Worm (Caenorhabditis elegans) whole organism, midembryonic: ENCODE measurements around the gene F53F1.4.

Source experiments
- T22C8.4 ChIP-seq: fragments of 200-800 bp; sonication (Bioruptor generic); IDR thresholded peaks from 2 replicates; pipeline ENCODE4 v1.3.6; 2022; ENCODE audit warnings: missing genetic modification characterization, missing compliant biosample characterization
- cog-1 ChIP-seq: sonication (generic microtip); optimal IDR thresholded peaks from 2 replicates; lab custom pipeline; 2016; ENCODE audit warnings: missing genetic modification characterization, missing compliant biosample characterization
- flt-1 ChIP-seq: fragments of 200-800 bp; sonication (Bioruptor generic); IDR thresholded peaks from 2 replicates; pipeline ENCODE4 v1.3.6; 2022; ENCODE audit warnings: missing genetic modification characterization, missing compliant biosample characterization
- klf-2 ChIP-seq: fragments of 200-800 bp; sonication (Bioruptor generic); conservative IDR thresholded peaks from 2 replicates; pipeline ENCODE4 v1.3.6; 2022; ENCODE audit warnings: missing genetic modification reagents, missing genetic modification characterization, missing compliant biosample characterization
- med-1 ChIP-seq: sonication (generic microtip); optimal IDR thresholded peaks from 2 replicates; lab custom pipeline; 2017; ENCODE audit warnings: missing genetic modification characterization, mild to moderate bottlenecking, missing compliant biosample characterization, antibody characterized with exemption, missing genetic modification reagents; ENCODE audit not compliant: insufficient read depth
- ref-1 ChIP-seq: fragments of 200-800 bp; sonication (Bioruptor generic); conservative IDR thresholded peaks from 2 replicates; pipeline ENCODE4 v1.3.6; 2022; ENCODE audit warnings: missing genetic modification reagents, missing genetic modification characterization, missing compliant biosample characterization
- tab-1 ChIP-seq: fragments of 200-800 bp; sonication (Bioruptor generic); IDR thresholded peaks from 2 replicates; pipeline ENCODE4 v1.3.6; 2022; ENCODE audit warnings: missing genetic modification characterization, missing compliant biosample characterization
- ztf-23 ChIP-seq: fragments of 200-800 bp; sonication (Bioruptor generic); IDR thresholded peaks from 2 replicates; pipeline ENCODE4 v1.3.6; 2022; ENCODE audit warnings: missing genetic modification reagents, missing genetic modification characterization, missing compliant biosample characterization
- ztf-29 ChIP-seq: fragments of 200-800 bp; sonication (Bioruptor generic); IDR thresholded peaks from 2 replicates; pipeline ENCODE4 v1.3.6; 2022; ENCODE audit warnings: missing genetic modification reagents, missing genetic modification characterization, missing compliant biosample characterization

F53F1.4 gene

DNA sequence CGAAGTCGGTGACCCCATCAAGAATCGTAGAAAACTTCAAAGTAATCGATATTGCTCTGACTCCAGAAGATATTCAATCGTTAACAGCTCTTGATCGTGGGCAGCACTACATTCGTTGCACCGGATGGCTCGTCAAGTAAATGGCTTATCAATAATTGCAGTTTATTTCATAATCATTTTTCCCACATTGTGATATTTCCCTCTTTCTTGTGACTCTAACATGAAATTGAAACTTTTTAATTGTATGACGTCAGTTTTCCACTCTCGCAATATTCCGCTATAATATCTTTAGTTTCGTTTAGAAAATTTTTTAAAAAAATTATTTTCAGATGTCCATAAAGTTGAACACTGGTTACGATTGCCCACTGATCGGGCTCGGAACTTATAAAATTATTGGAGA, 3.0 kb upstream of the F53F1.4 start, which contains the start of gene F53F1.3:
TSS of gene F53F1.3 (plus strand) at position 330 of the 400 bp plus-strand sequence.
- no peak for TF ChIP-seq tab-1
- no peak for TF ChIP-seq flt-1
- no peak for TF ChIP-seq med-1 (GFP tag; lab: Kevin White, UChicago)
- no peak for TF ChIP-seq klf-2 (GFP tag; lab: Robert Waterston, UW)
- no peak for TF ChIP-seq ref-1
- no peak for TF ChIP-seq ztf-23

DNA sequence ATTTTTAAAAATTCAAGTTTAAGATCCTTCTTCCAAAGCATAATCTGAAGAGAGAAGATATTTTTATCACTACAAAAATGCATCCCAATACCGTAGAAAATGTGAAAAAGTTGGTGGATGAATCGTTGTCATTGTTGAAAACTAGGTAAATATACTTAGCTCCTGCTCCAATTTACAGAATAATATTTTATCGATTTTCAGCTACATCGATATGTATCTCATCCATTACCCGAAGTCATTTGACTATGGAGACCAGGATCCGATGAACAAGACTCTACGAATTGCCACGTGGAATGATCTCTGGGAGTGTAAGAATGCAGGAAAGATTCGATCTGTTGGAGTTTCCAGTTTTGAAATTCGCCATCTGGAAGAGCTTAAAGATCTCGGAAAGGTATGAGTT, 2.4 kb upstream of the F53F1.4 start:
- TF ChIP-seq ztf-23 (no peak), ztf-29 (no peak), klf-2 (GFP tag; lab: Robert Waterston, UW) (no peak), flt-1 (no peak), cog-1 (tag; lab: Kevin White, UChicago) (no peak)

DNA sequence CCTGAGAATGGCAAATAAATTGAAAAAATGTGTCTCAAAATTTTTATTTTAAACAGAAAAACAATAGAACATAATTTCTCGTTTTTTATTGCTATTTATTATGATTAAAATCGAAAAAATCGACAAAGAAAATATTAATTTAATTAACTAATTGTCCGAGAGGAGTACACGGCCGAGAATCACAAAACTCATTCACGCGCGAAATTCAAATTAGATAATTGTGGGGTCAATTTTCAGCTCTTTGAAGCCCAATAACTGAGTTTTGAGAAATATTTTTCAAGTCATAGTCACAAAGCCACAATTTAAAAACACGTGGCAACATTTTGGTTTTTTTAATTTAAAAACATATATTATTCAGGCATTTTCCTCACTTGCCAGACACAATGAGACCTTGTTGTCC, 1.8 kb upstream of the F53F1.4 start:
- TF ChIP-seq ztf-23, result no peak
- no peak for TF ChIP-seq med-1 (GFP tag; lab: Kevin White, UChicago)
- no peak for TF ChIP-seq ref-1
- TF ChIP-seq T22C8.4, result no peak
- no peak for TF ChIP-seq tab-1
- no peak for TF ChIP-seq cog-1 (tag; lab: Kevin White, UChicago)
- TF ChIP-seq klf-2 (GFP tag; lab: Robert Waterston, UW), result no peak

DNA sequence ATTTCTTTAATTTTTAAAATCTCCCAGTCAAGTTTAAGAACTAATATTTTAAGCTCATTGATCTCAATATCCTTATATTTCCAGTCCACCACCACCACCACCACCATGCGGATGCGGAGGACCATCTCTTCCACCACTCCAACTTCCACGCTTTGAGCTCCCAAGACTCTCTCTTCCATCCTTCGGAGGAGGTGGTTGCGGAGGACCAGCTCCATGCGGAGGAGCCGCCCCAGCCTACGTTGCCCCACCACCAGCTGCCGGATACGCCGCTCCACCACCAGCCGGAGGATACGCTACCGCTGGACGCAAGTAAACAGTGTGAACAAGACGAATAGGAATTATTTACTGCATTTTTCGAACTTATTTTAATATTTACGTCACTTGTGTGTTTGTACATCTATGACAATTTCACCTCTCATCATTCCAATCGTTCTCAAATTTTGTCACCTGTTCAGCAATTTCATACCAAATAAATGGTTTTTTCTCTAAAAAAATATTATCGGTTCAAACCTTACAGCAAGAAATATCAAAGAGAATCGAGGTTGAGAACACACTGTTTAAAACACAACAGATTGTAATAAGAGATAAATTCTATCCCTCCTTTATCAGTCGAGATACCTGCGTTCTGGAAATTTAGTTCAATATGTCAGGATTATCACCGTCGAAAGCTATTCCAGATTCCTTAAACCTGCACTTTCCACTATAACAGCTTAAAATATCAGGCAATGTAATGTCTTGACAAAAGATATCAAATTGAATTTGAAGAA, 531 bp downstream of the F53F1.4 start:
- no peak for TF ChIP-seq klf-2 (GFP tag; lab: Robert Waterston, UW)
- TF ChIP-seq cog-1 (tag; lab: Kevin White, UChicago), result no peak
- no peak for TF ChIP-seq ztf-23
- no peak for TF ChIP-seq flt-1
- TF ChIP-seq T22C8.4, result no peak
- TF ChIP-seq tab-1, result no peak
- no peak for TF ChIP-seq med-1 (GFP tag; lab: Kevin White, UChicago)

DNA sequence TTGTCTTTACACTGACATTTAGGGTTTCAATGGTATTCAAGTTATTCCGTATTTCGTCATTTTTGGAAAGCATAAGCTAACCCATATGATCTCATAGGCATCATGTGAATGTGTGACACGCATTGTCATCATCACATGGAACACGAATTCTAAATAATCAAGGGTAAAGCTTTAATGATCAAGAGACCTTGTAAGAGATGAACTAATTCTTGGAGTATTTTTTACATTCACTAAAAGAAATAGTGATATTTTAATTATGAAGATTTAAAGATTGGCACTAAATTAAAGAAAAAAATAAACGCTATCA, 1.1 kb downstream of the F53F1.4 start:
- TF ChIP-seq cog-1 (tag; lab: Kevin White, UChicago), result no peak
- no peak for TF ChIP-seq ztf-29
- TF ChIP-seq tab-1, result no peak
- no peak for TF ChIP-seq T22C8.4
- TF ChIP-seq ztf-23, result no peak
- TF ChIP-seq med-1 (GFP tag; lab: Kevin White, UChicago), result no peak
- no peak for TF ChIP-seq klf-2 (GFP tag; lab: Robert Waterston, UW)
- TF ChIP-seq flt-1, result no peak
- TF ChIP-seq ref-1, result no peak

DNA sequence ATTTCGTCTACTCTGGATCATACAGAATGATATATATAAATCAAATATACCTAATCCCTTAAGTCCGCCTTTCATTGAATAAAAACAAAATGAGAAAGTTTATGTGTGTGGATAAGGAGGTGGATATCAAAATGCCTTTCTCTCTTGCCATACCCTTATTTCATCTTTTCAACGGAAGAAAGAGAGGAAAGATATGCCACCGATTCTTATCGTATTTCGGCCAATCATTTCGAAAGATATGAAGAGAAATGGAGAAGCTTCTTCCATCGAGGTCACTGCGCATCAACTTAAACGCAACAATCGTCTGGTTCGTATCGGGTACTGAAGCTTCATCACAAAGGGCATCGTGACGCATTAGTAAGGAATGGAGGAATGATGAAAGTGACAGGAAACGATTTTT, 2.4 kb downstream of the F53F1.4 start:
- TF ChIP-seq cog-1 (tag; lab: Kevin White, UChicago), result no peak
- TF ChIP-seq klf-2 (GFP tag; lab: Robert Waterston, UW), result no peak
- TF ChIP-seq T22C8.4, result no peak
- TF ChIP-seq med-1 (GFP tag; lab: Kevin White, UChicago), result no peak
- no peak for TF ChIP-seq tab-1
- TF ChIP-seq ref-1, result no peak
- no peak for TF ChIP-seq ztf-23
- TF ChIP-seq ztf-29, result no peak
- no peak for TF ChIP-seq flt-1

DNA sequence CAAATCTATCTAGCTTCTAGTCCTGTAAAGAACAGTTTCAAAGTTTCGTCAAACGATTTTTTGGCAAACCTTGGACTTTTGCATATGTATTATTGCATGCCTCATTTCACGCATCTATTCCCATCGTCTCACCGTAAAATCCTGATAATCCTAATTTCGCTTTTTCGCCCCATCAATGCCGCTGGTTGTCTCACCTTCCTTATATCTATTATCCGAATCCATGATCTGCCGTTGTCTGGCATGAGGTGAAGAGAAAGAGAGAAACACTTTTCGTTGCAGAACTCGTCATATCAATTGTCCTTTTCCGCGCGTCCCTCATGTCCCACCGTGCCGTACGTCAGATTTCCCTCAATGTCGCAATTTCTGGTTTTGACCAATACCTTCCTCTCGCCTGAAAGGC, 3.7 kb downstream of the F53F1.4 start, which contains the start of gene cut-2:
TSS of gene cut-2 (plus strand) at position 365 of the 400 bp plus-strand sequence.
- TF ChIP-seq ref-1 (no peak), ztf-23 (no peak), T22C8.4 (no peak), med-1 (GFP tag; lab: Kevin White, UChicago) (no peak), klf-2 (GFP tag; lab: Robert Waterston, UW) (no peak), flt-1 (no peak), ztf-29 (no peak), tab-1 (no peak), cog-1 (tag; lab: Kevin White, UChicago) (no peak)

DNA sequence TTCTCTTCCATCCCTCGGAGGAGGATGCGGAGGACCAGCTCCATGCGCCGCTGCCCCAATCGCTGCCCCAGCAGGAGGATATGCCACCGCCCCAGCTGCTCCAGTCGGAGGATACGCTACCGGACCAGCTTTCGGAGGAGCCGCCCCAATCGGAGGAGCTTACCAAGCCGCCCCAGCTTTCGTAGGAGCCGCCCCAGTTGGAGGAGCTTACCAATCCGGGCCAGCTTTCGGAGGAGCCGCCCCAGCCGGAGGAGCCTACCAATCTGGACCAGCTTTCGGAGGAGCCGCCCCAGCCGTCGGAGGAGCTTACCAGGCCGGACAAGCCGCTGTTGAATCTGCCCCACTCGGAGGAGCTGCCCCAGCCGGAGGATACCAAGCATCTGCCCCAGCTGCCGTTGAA, 4.6 kb downstream of the F53F1.4 start:
- TF ChIP-seq tab-1 (no peak), klf-2 (GFP tag; lab: Robert Waterston, UW) (no peak; the same call in 1 of the 2 replicates), ztf-29 (no peak), cog-1 (tag; lab: Kevin White, UChicago) (no peak), med-1 (GFP tag; lab: Kevin White, UChicago) (no peak), flt-1 (no peak), ref-1 (no peak), ztf-23 (no peak), T22C8.4 (no peak)

DNA sequence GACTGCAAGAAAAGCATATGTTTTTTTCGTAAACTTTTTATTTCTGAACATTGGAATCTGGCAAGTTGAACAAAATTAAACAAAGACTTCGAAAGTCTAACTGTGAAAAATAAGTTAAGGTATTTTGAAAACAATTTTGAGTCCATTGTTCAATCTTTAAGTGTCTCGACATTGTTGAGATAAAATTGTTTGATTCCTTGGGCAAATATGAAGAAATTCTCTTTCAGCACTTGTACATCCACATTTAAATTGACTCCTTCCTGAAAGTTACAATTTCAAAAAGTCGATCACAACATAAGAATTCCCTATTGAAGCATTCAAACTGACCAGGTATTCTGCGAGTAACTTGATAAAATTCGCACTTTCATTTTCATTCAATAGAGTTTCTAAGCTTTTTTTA, 5.2 kb downstream of the F53F1.4 start:
- no peak for TF ChIP-seq cog-1 (tag; lab: Kevin White, UChicago)
- TF ChIP-seq ztf-23, result no peak
- TF ChIP-seq ztf-29, result no peak

DNA sequence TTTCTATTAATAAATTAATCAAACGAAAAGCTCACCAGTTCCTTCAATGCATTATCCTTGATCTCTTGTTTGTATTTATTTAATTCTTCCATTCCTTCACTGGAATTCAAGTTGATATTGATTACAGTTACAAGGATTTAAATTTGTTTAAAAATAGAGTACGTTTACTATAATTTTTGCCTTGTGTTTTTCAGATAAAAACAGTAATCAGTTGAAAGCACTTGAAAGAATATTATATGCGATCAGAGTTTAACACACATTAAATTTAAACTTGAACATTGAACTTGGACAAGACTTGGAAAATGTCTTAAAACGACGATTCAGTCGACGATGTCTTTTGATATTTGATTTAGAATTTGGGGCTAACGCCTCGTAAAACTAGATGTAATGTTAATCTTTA, 6.6 kb downstream of the F53F1.4 start, which contains the start of gene F53F1.6:
TSS of gene F53F1.6 (minus strand) at position 101 of the 400 bp plus-strand sequence.
- TF ChIP-seq ztf-23 (no peak), ref-1 (no peak), ztf-29 (no peak), flt-1 (no peak), T22C8.4 (no peak), med-1 (GFP tag; lab: Kevin White, UChicago) (no peak), cog-1 (tag; lab: Kevin White, UChicago) (no peak), klf-2 (GFP tag; lab: Robert Waterston, UW) (no peak), tab-1 (no peak)

DNA sequence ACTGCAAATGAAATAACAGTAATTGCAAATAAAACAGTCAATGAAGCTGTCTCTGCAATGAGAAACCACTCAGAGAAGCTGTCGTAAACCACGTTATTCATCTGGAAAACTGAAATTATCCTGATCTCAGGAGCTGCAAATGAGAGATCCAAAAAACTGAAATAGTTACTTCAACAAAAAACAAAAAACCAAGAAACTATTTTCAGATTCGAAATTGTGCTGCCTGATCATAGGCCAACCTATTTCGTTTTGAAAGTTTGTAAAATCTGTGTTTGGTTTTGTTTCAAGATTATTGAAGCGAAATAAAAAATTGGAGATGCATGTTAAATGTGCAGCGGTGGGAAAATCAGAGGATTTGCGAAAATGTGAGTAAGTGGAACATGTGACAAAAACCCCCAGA, 9.8 kb downstream of the F53F1.4 start, which contains the start of gene srv-8:
TSS of gene srv-8 (minus strand) at position 101 of the 400 bp plus-strand sequence.
- TF ChIP-seq med-1 (GFP tag; lab: Kevin White, UChicago), result no peak
- TF ChIP-seq cog-1 (tag; lab: Kevin White, UChicago), result no peak
- no peak for TF ChIP-seq flt-1
- TF ChIP-seq ztf-23, result no peak
- no peak for TF ChIP-seq klf-2 (GFP tag; lab: Robert Waterston, UW)
- TF ChIP-seq ref-1, result no peak
- no peak for TF ChIP-seq tab-1
- no peak for TF ChIP-seq T22C8.4
- TF ChIP-seq ztf-29, result no peak
